Worm (Caenorhabditis elegans): ENCODE data around the gene dct-16.

ce11 chrV:20547048-20547447 is 48.2 kb upstream of the dct-16 start, which contains the start of gene Y38H6C.18:
- TF ChIP-seq flt-1 (GFP tag; IDR thresholded peaks at IDR 0.05) (no peak), tab-1 (GFP tag; IDR thresholded peaks at IDR 0.05) (no peak), klf-2 (GFP tag; conservative IDR thresholded peaks at IDR 0.05) (no peak), cog-1 (tag; optimal IDR thresholded peaks at IDR 0.05) (no peak), ztf-23 (GFP tag; IDR thresholded peaks at IDR 0.05) (no peak), ztf-29 (GFP tag; IDR thresholded peaks at IDR 0.05) (no peak), ref-1 (GFP tag; conservative IDR thresholded peaks at IDR 0.05) (no peak), T22C8.4 (GFP tag; IDR thresholded peaks at IDR 0.05) (no peak), med-1 (GFP tag; optimal IDR thresholded peaks at IDR 0.05; ENCODE audit: insufficient read depth) (no peak)
